Worm (Caenorhabditis elegans): ENCODE results near the gene kin-20.

DNA sequence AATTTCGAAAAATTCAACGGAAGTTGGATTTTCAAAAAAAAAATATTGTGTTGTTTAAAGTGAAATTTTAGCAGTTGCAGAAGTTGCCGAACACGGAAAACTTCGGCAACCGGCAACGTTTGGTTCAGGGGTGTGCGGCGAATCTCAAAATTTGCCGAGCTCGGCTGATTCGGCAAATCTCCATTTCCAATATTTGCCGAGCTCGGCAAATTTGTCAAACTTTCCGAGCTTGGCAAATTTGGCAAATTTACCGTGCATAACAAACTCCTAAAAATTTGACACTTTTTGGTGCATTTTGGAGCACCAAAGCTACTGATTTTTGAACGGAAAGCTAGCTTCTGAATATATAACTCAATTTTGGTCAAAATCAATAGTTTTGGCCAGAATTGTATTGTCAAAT lies 43.7 kb upstream of the kin-20 start:
- no peak for TF ChIP-seq cog-1 (tag; optimal IDR thresholded peaks at IDR 0.05)
- TF ChIP-seq tab-1 (GFP tag; IDR thresholded peaks at IDR 0.05): no peak
- no peak for TF ChIP-seq ref-1 (GFP tag; conservative IDR thresholded peaks at IDR 0.05)
- TF ChIP-seq flt-1 (GFP tag; IDR thresholded peaks at IDR 0.05): no peak
- no peak for TF ChIP-seq ztf-23 (GFP tag; IDR thresholded peaks at IDR 0.05)
- no peak for TF ChIP-seq ztf-29 (GFP tag; IDR thresholded peaks at IDR 0.05)
